Fruit fly (Drosophila melanogaster): Measurements from ENCODE around the gene Prosbeta4.

Gene Prosbeta4

DNA sequence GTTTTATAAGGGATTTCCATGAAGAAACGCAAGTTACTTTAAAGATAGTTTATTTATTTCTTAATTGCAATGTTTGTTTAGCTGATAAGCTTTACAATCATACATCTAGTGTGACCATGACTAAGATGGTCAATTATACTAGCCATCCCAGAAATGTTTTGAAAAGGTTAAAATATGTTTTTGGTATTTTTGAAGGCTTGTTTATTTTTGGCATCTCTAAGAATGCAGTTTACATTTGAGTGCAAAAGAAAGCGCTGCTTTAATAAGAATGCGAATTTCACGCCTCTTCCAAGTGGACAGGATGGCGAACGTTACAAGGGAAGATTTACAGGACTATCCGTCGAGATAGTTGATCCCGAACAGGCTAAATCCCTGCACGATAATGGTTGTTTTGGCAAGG, 2.4 kb downstream of the Prosbeta4 start, which contains the start of gene Tsen2 (continued):
- TF ChIP-seq Max (GFP tag; optimal IDR thresholded peaks at IDR 0.05) (no peak), E2f2 (GFP tag; IDR thresholded peaks at IDR 0.05) (peak; percentile 56), CG13287 (GFP tag; IDR thresholded peaks at IDR 0.05; ENCODE audit: partially characterized antibody) (peak; percentile 21; the same call in 1 of the 2 replicates), eyg (GFP tag; optimal IDR thresholded peaks at IDR 0.05) (no peak), ase (GFP tag; IDR thresholded peaks at IDR 0.05) (no peak), BEAF-32 (GFP tag; optimal IDR thresholded peaks at IDR 0.05) (peak; percentile 34), MESR4 (GFP tag; optimal IDR thresholded peaks at IDR 0.05) (peak; percentile 47), Oli (tag; optimal IDR thresholded peaks at IDR 0.05) (no peak), D (optimal IDR thresholded peaks at IDR 0.05) (no peak), D (GFP tag; optimal IDR thresholded peaks at IDR 0.05) (no peak), Hmr (GFP tag; optimal IDR thresholded peaks at IDR 0.05) (no peak), lbe (GFP tag; optimal IDR thresholded peaks at IDR 0.05) (peak; percentile 9), fu2 (GFP tag; optimal IDR thresholded peaks at IDR 0.05) (no peak), PHDP (tag; optimal IDR thresholded peaks at IDR 0.05) (peak; percentile 11), CG12391 (tag; optimal IDR thresholded peaks at IDR 0.05) (peak; percentile 16), danr (GFP tag; IDR thresholded peaks at IDR 0.05) (no peak), nmo (GFP tag; optimal IDR thresholded peaks at IDR 0.05) (no peak), Hmx (GFP tag; optimal IDR thresholded peaks at IDR 0.05) (no peak), prd (optimal IDR thresholded peaks at IDR 0.05) (no peak), prd (GFP tag; IDR thresholded peaks at IDR 0.05) (no peak), CG16779 (GFP tag; IDR thresholded peaks at IDR 0.05) (no peak), Doc3 (GFP tag; IDR thresholded peaks at IDR 0.05; ENCODE audit: partially characterized antibody) (no peak)

DNA sequence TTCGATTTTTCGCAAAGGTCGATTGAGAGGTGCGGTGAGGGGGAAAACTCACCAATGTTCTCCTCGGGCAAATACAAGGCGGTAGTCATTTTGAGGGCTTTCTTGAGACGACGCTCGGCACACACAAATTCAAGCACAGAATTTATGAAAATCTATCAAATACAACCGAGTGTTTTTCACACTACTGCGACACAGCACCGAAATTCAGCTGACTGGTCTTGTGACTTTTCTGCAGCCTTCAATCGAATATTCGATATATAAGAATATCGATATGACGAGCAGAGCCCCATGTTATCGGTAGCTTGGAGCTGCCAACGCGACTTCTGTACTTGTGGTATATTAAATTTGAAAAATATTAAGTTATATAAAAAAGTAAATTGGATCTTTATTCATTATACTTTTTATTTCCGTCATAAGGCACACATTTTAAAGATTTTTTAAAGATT, 4.3 kb downstream of the Prosbeta4 start, which contains the start of gene VhaSFD:
Gene VhaSFD (minus strand): TSS at position 249 of the 446 bp plus-strand sequence.
- no peak for TF ChIP-seq CG18476 (GFP tag; optimal IDR thresholded peaks at IDR 0.05)
- peak; percentile 66 for TF ChIP-seq CG16813 (GFP tag; IDR thresholded peaks at IDR 0.05; ENCODE audit: partially characterized antibody)
- no peak for TF ChIP-seq Vsx1 (GFP tag; optimal IDR thresholded peaks at IDR 0.05)
- no peak for TF ChIP-seq CG11695 (GFP tag; IDR thresholded peaks at IDR 0.05)
- no peak for TF ChIP-seq CG6254 (GFP tag; optimal IDR thresholded peaks at IDR 0.05)
- TF ChIP-seq Dip2 (GFP tag; IDR thresholded peaks at IDR 0.05) = no peak
- TF ChIP-seq CG8478 (optimal IDR thresholded peaks at IDR 0.05) = no peak
- no peak for TF ChIP-seq Nf-YA (GFP tag; IDR thresholded peaks at IDR 0.05)
- no peak for TF ChIP-seq pnt (GFP tag; optimal IDR thresholded peaks at IDR 0.05)
- no peak for TF ChIP-seq gsb (GFP tag; IDR thresholded peaks at IDR 0.05)
- TF ChIP-seq CG8290 (GFP tag; optimal IDR thresholded peaks at IDR 0.05) = no peak
- TF ChIP-seq CG8290 (tag; optimal IDR thresholded peaks at IDR 0.05) = peak in 1 of 2 experiments; percentile 71
- TF ChIP-seq lmd (GFP tag; IDR thresholded peaks at IDR 0.05) = no peak
- no peak for TF ChIP-seq Hey (tag; optimal IDR thresholded peaks at IDR 0.05)
- no peak for TF ChIP-seq lab (GFP tag; optimal IDR thresholded peaks at IDR 0.05)
- TF ChIP-seq cwo (GFP tag; optimal IDR thresholded peaks at IDR 0.05) = peak; percentile 62
- peak; percentile 73 for TF ChIP-seq bbx (GFP tag; IDR thresholded peaks at IDR 0.05; ENCODE audit: partially characterized antibody)
- no peak for TF ChIP-seq Lim3 (GFP tag; IDR thresholded peaks at IDR 0.05)
- TF ChIP-seq toy (GFP tag; IDR thresholded peaks at IDR 0.05) = no peak
- TF ChIP-seq Hr51 (GFP tag; optimal IDR thresholded peaks at IDR 0.05) = no peak
- TF ChIP-seq dm (GFP tag; optimal IDR thresholded peaks at IDR 0.05) = no peak
- no peak for TF ChIP-seq CG1832 (GFP tag; optimal IDR thresholded peaks at IDR 0.05)
- TF ChIP-seq gcm2 (GFP tag; optimal IDR thresholded peaks at IDR 0.05) = no peak
- no peak for TF ChIP-seq tx (GFP tag; optimal IDR thresholded peaks at IDR 0.05)
- no peak for TF ChIP-seq chn (GFP tag; optimal IDR thresholded peaks at IDR 0.05)
- TF ChIP-seq sisA (GFP tag; IDR thresholded peaks at IDR 0.05) = no peak
- peak; percentile 49; the same call in 1 of the 2 replicates for TF ChIP-seq NFAT (GFP tag; IDR thresholded peaks at IDR 0.05)
- TF ChIP-seq stwl (tag; optimal IDR thresholded peaks at IDR 0.05) = peak; percentile 84
- no peak for TF ChIP-seq ash1 (GFP tag; optimal IDR thresholded peaks at IDR 0.05)
- TF ChIP-seq NC2β (GFP tag; optimal IDR thresholded peaks at IDR 0.05) = no peak
- TF ChIP-seq vvl (GFP tag; IDR thresholded peaks at IDR 0.05) = 0 out of 2 replicates have a peak, but pooled peaks have one; percentile 48

All from whole organism, embryonic.